Worm (Caenorhabditis elegans) whole organism, young adult: ENCODE results near the gene mct-5.
A peak's percentile ranks its signal among the peaks of the same experiment; 100 is the strongest.

Experiments used
- B0336.3 ChIP-seq: fragments of 200-800 bp; sonication (Bioruptor generic); IDR thresholded peaks from 2 replicates; pipeline ENCODE4 v1.3.6; 2022; ENCODE audit warnings: missing genetic modification characterization, missing compliant biosample characterization
- F52B5.7 ChIP-seq: sonication (generic microtip); optimal IDR thresholded peaks from 2 replicates; lab custom pipeline; 2016; ENCODE audit warnings: mild to moderate bottlenecking, missing genetic modification characterization, missing compliant biosample characterization
- F55B11.4 ChIP-seq: sonication (generic microtip); optimal IDR thresholded peaks from 2 replicates; lab custom pipeline; 2016; ENCODE audit warnings: missing compliant biosample characterization, missing genetic modification characterization, borderline replicate concordance; ENCODE audit not compliant: insufficient read depth
- Y53F4B.3 ChIP-seq: fragments of 200-800 bp; sonication (Bioruptor generic); IDR thresholded peaks from 2 replicates; pipeline ENCODE4 v1.3.6; 2022; ENCODE audit warnings: missing genetic modification reagents, missing genetic modification characterization, missing compliant biosample characterization
- Y67H2A.10 ChIP-seq: fragments of 200-800 bp; sonication (Bioruptor generic); conservative IDR thresholded peaks from 2 replicates; pipeline ENCODE4 v1.3.6; 2022; ENCODE audit warnings: missing genetic modification reagents, missing genetic modification characterization, missing compliant biosample characterization
- Y79H2A.3 ChIP-seq: fragments of 200-800 bp; sonication (Bioruptor generic); conservative IDR thresholded peaks from 2 replicates; pipeline ENCODE4 v1.3.6; 2022; ENCODE audit warnings: missing genetic modification reagents, missing genetic modification characterization, missing compliant biosample characterization
- athp-1 ChIP-seq: sonication (generic microtip); optimal IDR thresholded peaks from 2 replicates; lab custom pipeline; 2017; ENCODE audit warnings: mild to moderate bottlenecking, missing genetic modification characterization, missing compliant biosample characterization
- attf-3 ChIP-seq: fragments of 200-800 bp; sonication (Bioruptor generic); conservative IDR thresholded peaks from 2 replicates; pipeline ENCODE4 v1.3.6; 2022; ENCODE audit warnings: missing genetic modification reagents, missing genetic modification characterization, missing compliant biosample characterization
- ceh-100 ChIP-seq: fragments of 200-800 bp; sonication (Bioruptor generic); IDR thresholded peaks from 2 replicates; pipeline ENCODE4 v1.3.6; 2022; ENCODE audit warnings: missing genetic modification reagents, missing genetic modification characterization, missing compliant biosample characterization
- ceh-58 ChIP-seq: fragments of 200-800 bp; sonication (Bioruptor generic); IDR thresholded peaks from 2 replicates; pipeline ENCODE4 v1.3.6; 2022; ENCODE audit warnings: missing genetic modification characterization, missing compliant biosample characterization
- ceh-91 ChIP-seq: fragments of 200-800 bp; sonication (Bioruptor generic); IDR thresholded peaks from 2 replicates; pipeline ENCODE4 v1.3.6; 2022; ENCODE audit warnings: missing genetic modification reagents, missing genetic modification characterization, missing compliant biosample characterization
- die-1 ChIP-seq: sonication (generic microtip); optimal IDR thresholded peaks from 2 replicates; lab custom pipeline; 2016; ENCODE audit warnings: missing genotype, mild to moderate bottlenecking, missing genetic modification characterization, missing compliant biosample characterization
- dpff-1 ChIP-seq: sonication (generic microtip); optimal IDR thresholded peaks from 2 replicates; lab custom pipeline; 2017; ENCODE audit warnings: mild to moderate bottlenecking, missing genetic modification characterization, missing compliant biosample characterization
- dpl-1 ChIP-seq: fragments of 150-350 bp; optimal IDR thresholded peaks from 2 replicates; lab custom pipeline; 2014; ENCODE audit warnings: missing biosample characterization, missing genetic modification reagents, missing genetic modification characterization
- efl-1 ChIP-seq: fragments of 150-350 bp; optimal IDR thresholded peaks from 2 replicates; lab custom pipeline; 2014; ENCODE audit warnings: missing biosample characterization, missing genetic modification reagents, missing genetic modification characterization
- egrh-3 ChIP-seq: fragments of 200-800 bp; sonication (Bioruptor generic); IDR thresholded peaks from 2 replicates; pipeline ENCODE4 v1.3.6; 2022; ENCODE audit warnings: missing genetic modification reagents, missing genetic modification characterization, missing compliant biosample characterization
- hmg-20 ChIP-seq: fragments of 200-800 bp; sonication (Bioruptor generic); IDR thresholded peaks from 2 replicates; pipeline ENCODE4 v1.3.6; 2022; ENCODE audit warnings: missing genetic modification reagents, missing genetic modification characterization, missing compliant biosample characterization
- lin-40 ChIP-seq: sonication (generic microtip); optimal IDR thresholded peaks from 2 replicates; lab custom pipeline; 2016; ENCODE audit warnings: missing genetic modification characterization, mild to moderate bottlenecking, missing compliant biosample characterization, missing genotype, missing genetic modification reagents
- madf-6 ChIP-seq: fragments of 200-800 bp; sonication (Bioruptor generic); IDR thresholded peaks from 2 replicates; pipeline ENCODE4 v1.3.6; 2022; ENCODE audit warnings: missing genetic modification reagents, missing genetic modification characterization, missing compliant biosample characterization
- mcd-1 ChIP-seq: fragments of 200-800 bp; sonication (Bioruptor generic); IDR thresholded peaks from 2 replicates; pipeline ENCODE4 v1.3.6; 2022; ENCODE audit warnings: missing genetic modification reagents, missing genetic modification characterization, missing compliant biosample characterization
- mel-28 ChIP-seq: sonication (generic microtip); optimal IDR thresholded peaks from 2 replicates; lab custom pipeline; 2016; ENCODE audit warnings: borderline replicate concordance, mild to moderate bottlenecking, missing genetic modification characterization, missing compliant biosample characterization
- nfyb-1 ChIP-seq: fragments of 200-800 bp; sonication (Bioruptor generic); IDR thresholded peaks from 2 replicates; pipeline ENCODE4 v1.3.6; 2022; ENCODE audit warnings: missing genetic modification reagents, missing genetic modification characterization, missing compliant biosample characterization
- nhr-80 ChIP-seq: sonication (generic microtip); optimal IDR thresholded peaks from 2 replicates; lab custom pipeline; 2016; ENCODE audit warnings: missing genetic modification characterization, missing compliant biosample characterization
- pbrm-1 ChIP-seq: fragments of 200-800 bp; sonication (Bioruptor generic); IDR thresholded peaks from 2 replicates; pipeline ENCODE4 v1.3.6; 2022; ENCODE audit warnings: missing genetic modification reagents, missing genetic modification characterization, missing compliant biosample characterization
- repo-1 ChIP-seq: sonication (generic microtip); optimal IDR thresholded peaks from 2 replicates; lab custom pipeline; 2017; ENCODE audit warnings: mild to moderate bottlenecking, missing genetic modification characterization, missing compliant biosample characterization
- zfh-2 ChIP-seq: fragments of 200-800 bp; sonication (Bioruptor generic); conservative IDR thresholded peaks from 2 replicates; pipeline ENCODE4 v1.3.6; 2022; ENCODE audit warnings: missing genetic modification reagents, missing genetic modification characterization, missing compliant biosample characterization
- ztf-18 ChIP-seq: sonication (generic microtip); optimal IDR thresholded peaks from 2 replicates; lab custom pipeline; 2016; ENCODE audit warnings: missing genotype, mild to moderate bottlenecking, missing genetic modification characterization, missing compliant biosample characterization
- ztf-6 ChIP-seq: fragments of 200-800 bp; sonication (Bioruptor generic); IDR thresholded peaks from 2 replicates; pipeline ENCODE4 v1.3.6; 2022; ENCODE audit warnings: missing genetic modification reagents, missing genetic modification characterization, missing compliant biosample characterization

The mct-5 gene

ce11 chrII:7049470-7049869 lies 48.9 kb downstream of the mct-5 start:
- TF ChIP-seq hmg-20 (GFP tag; lab: Robert Waterston, UW) (no peak), dpff-1 (no peak), Y53F4B.3 (GFP tag; lab: Robert Waterston, UW) (no peak), B0336.3 (GFP tag; lab: Robert Waterston, UW) (no peak), die-1 (tag; lab: Kevin White, UChicago) (peak; percentile 13), ceh-91 (GFP tag; lab: Robert Waterston, UW) (no peak), ztf-6 (GFP tag; lab: Robert Waterston, UW) (no peak), efl-1 (GFP tag; lab: Kevin White, UChicago) (no peak), athp-1 (tag; lab: Kevin White, UChicago) (no peak), F55B11.4 (tag; lab: Kevin White, UChicago) (no peak), repo-1 (tag; lab: Kevin White, UChicago) (no peak), pbrm-1 (no peak), ztf-18 (tag; lab: Kevin White, UChicago) (no peak), madf-6 (GFP tag; lab: Robert Waterston, UW) (0 out of 2 replicates have a peak, but pooled peaks have one; percentile 19), zfh-2 (GFP tag; lab: Robert Waterston, UW) (peak; percentile 77), lin-40 (tag; lab: Kevin White, UChicago) (no peak), egrh-3 (GFP tag; lab: Robert Waterston, UW) (peak; percentile 47; the same call in 1 of the 2 replicates), Y67H2A.10 (GFP tag; lab: Robert Waterston, UW) (no peak), nhr-80 (tag; lab: Kevin White, UChicago) (no peak), Y79H2A.3 (GFP tag; lab: Robert Waterston, UW) (no peak), F52B5.7 (tag; lab: Kevin White, UChicago) (peak; percentile 27), nfyb-1 (GFP tag; lab: Robert Waterston, UW) (no peak), dpl-1 (GFP tag; lab: Kevin White, UChicago) (no peak), mel-28 (tag; lab: Kevin White, UChicago) (no peak), attf-3 (no peak), ceh-100 (GFP tag; lab: Robert Waterston, UW) (no peak), mcd-1 (GFP tag; lab: Robert Waterston, UW) (0 out of 2 replicates have a peak, but pooled peaks have one; percentile 33), ceh-58 (GFP tag; lab: Robert Waterston, UW) (no peak)
- TF ChIP-seq, all 124 proteins: peak for 6
